Worm (Caenorhabditis elegans) whole organism, young adult: ENCODE results near the gene C16C8.7.

Experiments
- B0019.2 ChIP-seq: fragments of 200-800 bp; sonication (Bioruptor generic); conservative IDR thresholded peaks from 2 replicates; pipeline ENCODE4 v1.3.6; 2022; ENCODE audit warnings: missing genetic modification reagents, missing genetic modification characterization, missing compliant biosample characterization
- B0336.3 ChIP-seq: fragments of 200-800 bp; sonication (Bioruptor generic); IDR thresholded peaks from 2 replicates; pipeline ENCODE4 v1.3.6; 2022; ENCODE audit warnings: missing genetic modification characterization, missing compliant biosample characterization
- F22D6.2 ChIP-seq: sonication (generic microtip); optimal IDR thresholded peaks from 2 replicates; lab custom pipeline; 2016; ENCODE audit warnings: mild to moderate bottlenecking, missing genetic modification characterization, missing compliant biosample characterization
- F33H1.4 ChIP-seq: fragments of 200-800 bp; sonication (Bioruptor generic); IDR thresholded peaks from 2 replicates; pipeline ENCODE4 v1.3.6; 2022; ENCODE audit warnings: missing genetic modification reagents, missing genetic modification characterization, missing compliant biosample characterization
- F37B4.10 ChIP-seq: fragments of 200-800 bp; sonication (Bioruptor generic); IDR thresholded peaks from 2 replicates; pipeline ENCODE4 v1.3.6; 2022; ENCODE audit warnings: missing genetic modification characterization, missing compliant biosample characterization
- F39B2.1 ChIP-seq: fragments of 200-800 bp; sonication (Bioruptor generic); IDR thresholded peaks from 2 replicates; pipeline ENCODE4 v1.3.6; 2022; ENCODE audit warnings: missing genetic modification reagents, missing genetic modification characterization, missing compliant biosample characterization
- F49E8.2 ChIP-seq: sonication (generic microtip); optimal IDR thresholded peaks from 3 replicates; lab custom pipeline; 2017; ENCODE audit warnings: missing genetic modification characterization, mild to moderate bottlenecking, missing compliant biosample characterization, antibody characterized with exemption, moderate library complexity; ENCODE audit not compliant: insufficient read depth
- F57C9.4 ChIP-seq: sonication (generic microtip); optimal IDR thresholded peaks from 2 replicates; lab custom pipeline; 2017; ENCODE audit warnings: mild to moderate bottlenecking, missing genetic modification characterization, missing compliant biosample characterization
- K11D2.4 ChIP-seq: fragments of 200-800 bp; sonication (Bioruptor generic); IDR thresholded peaks from 2 replicates; pipeline ENCODE4 v1.3.6; 2022; ENCODE audit warnings: missing genetic modification reagents, missing genetic modification characterization, missing compliant biosample characterization
- Y67H2A.10 ChIP-seq: fragments of 200-800 bp; sonication (Bioruptor generic); conservative IDR thresholded peaks from 2 replicates; pipeline ENCODE4 v1.3.6; 2022; ENCODE audit warnings: missing genetic modification reagents, missing genetic modification characterization, missing compliant biosample characterization
- aptf-2 ChIP-seq: fragments of 200-800 bp; sonication (Bioruptor generic); conservative IDR thresholded peaks from 2 replicates; pipeline ENCODE4 v1.3.6; 2022; ENCODE audit warnings: missing genetic modification reagents, missing genetic modification characterization, missing compliant biosample characterization
- athp-1 ChIP-seq: sonication (generic microtip); optimal IDR thresholded peaks from 2 replicates; lab custom pipeline; 2017; ENCODE audit warnings: mild to moderate bottlenecking, missing genetic modification characterization, missing compliant biosample characterization
- attf-3 ChIP-seq: fragments of 200-800 bp; sonication (Bioruptor generic); conservative IDR thresholded peaks from 2 replicates; pipeline ENCODE4 v1.3.6; 2022; ENCODE audit warnings: missing genetic modification reagents, missing genetic modification characterization, missing compliant biosample characterization
- bed-2 ChIP-seq: fragments of 200-800 bp; sonication (Bioruptor generic); IDR thresholded peaks from 2 replicates; pipeline ENCODE4 v1.3.6; 2022; ENCODE audit warnings: missing genetic modification reagents, missing genetic modification characterization, missing compliant biosample characterization
- cebp-1 ChIP-seq, 2 experiments: fragments of 200-800 bp in 1 of 2; sonication (Bioruptor generic) in 1 of 2; sonication (generic microtip) in 1 of 2; IDR thresholded peaks in 1 of 2; optimal IDR thresholded peaks in 1 of 2; 2 replicates each; pipeline versions ENCODE4 v1.3.6 to Lab custom; 2017 to 2022; ENCODE audit warnings: missing compliant biosample characterization in 2 of 2, missing genetic modification characterization in 2 of 2, mild to moderate bottlenecking in 1 of 2, missing genetic modification reagents in 1 of 2, moderate library complexity in 1 of 2
- cebp-2 ChIP-seq: fragments of 200-800 bp; sonication (Bioruptor generic); IDR thresholded peaks from 2 replicates; pipeline ENCODE4 v1.3.6; 2022; ENCODE audit warnings: missing genetic modification characterization, missing compliant biosample characterization
- ceh-100 ChIP-seq: fragments of 200-800 bp; sonication (Bioruptor generic); IDR thresholded peaks from 2 replicates; pipeline ENCODE4 v1.3.6; 2022; ENCODE audit warnings: missing genetic modification reagents, missing genetic modification characterization, missing compliant biosample characterization
- ceh-27 ChIP-seq: fragments of 200-800 bp; sonication (Bioruptor generic); optimal IDR thresholded peaks from 2 replicates; lab custom pipeline; 2018; ENCODE audit warnings: mild to moderate bottlenecking, missing genetic modification characterization, moderate library complexity, missing compliant biosample characterization
- ceh-40 ChIP-seq: fragments of 200-800 bp; sonication (Bioruptor generic); IDR thresholded peaks from 2 replicates; pipeline ENCODE4 v1.3.6; 2022; ENCODE audit warnings: missing genetic modification characterization, missing compliant biosample characterization
- die-1 ChIP-seq: sonication (generic microtip); optimal IDR thresholded peaks from 2 replicates; lab custom pipeline; 2016; ENCODE audit warnings: missing genotype, mild to moderate bottlenecking, missing genetic modification characterization, missing compliant biosample characterization
- dpff-1 ChIP-seq: sonication (generic microtip); optimal IDR thresholded peaks from 2 replicates; lab custom pipeline; 2017; ENCODE audit warnings: mild to moderate bottlenecking, missing genetic modification characterization, missing compliant biosample characterization
- dpl-1 ChIP-seq: fragments of 150-350 bp; optimal IDR thresholded peaks from 2 replicates; lab custom pipeline; 2014; ENCODE audit warnings: missing biosample characterization, missing genetic modification reagents, missing genetic modification characterization
- egrh-3 ChIP-seq: fragments of 200-800 bp; sonication (Bioruptor generic); IDR thresholded peaks from 2 replicates; pipeline ENCODE4 v1.3.6; 2022; ENCODE audit warnings: missing genetic modification reagents, missing genetic modification characterization, missing compliant biosample characterization
- fkh-3 ChIP-seq: sonication (generic microtip); optimal IDR thresholded peaks from 2 replicates; lab custom pipeline; 2016; ENCODE audit warnings: mild to moderate bottlenecking, missing genetic modification characterization, missing compliant biosample characterization
- hlh-12 ChIP-seq: sonication (generic microtip); optimal IDR thresholded peaks from 2 replicates; lab custom pipeline; 2016; ENCODE audit warnings: missing genetic modification characterization, missing compliant biosample characterization
- hlh-26 ChIP-seq: fragments of 200-800 bp; sonication (Bioruptor generic); conservative IDR thresholded peaks from 2 replicates; pipeline ENCODE4 v1.3.6; 2022; ENCODE audit warnings: missing genetic modification reagents, missing genetic modification characterization, missing compliant biosample characterization
- hmg-20 ChIP-seq: fragments of 200-800 bp; sonication (Bioruptor generic); IDR thresholded peaks from 2 replicates; pipeline ENCODE4 v1.3.6; 2022; ENCODE audit warnings: missing genetic modification reagents, missing genetic modification characterization, missing compliant biosample characterization
- lag-1 ChIP-seq: fragments of 200-800 bp; sonication (Bioruptor generic); IDR thresholded peaks from 2 replicates; pipeline ENCODE4 v1.3.6; 2022; ENCODE audit warnings: missing genetic modification reagents, missing genetic modification characterization, missing compliant biosample characterization
- let-526 ChIP-seq: fragments of 200-800 bp; sonication (Bioruptor generic); IDR thresholded peaks from 2 replicates; pipeline ENCODE4 v1.3.6; 2022; ENCODE audit warnings: missing genetic modification reagents, missing genetic modification characterization, missing compliant biosample characterization
- lin-35 ChIP-seq, 3 experiments: fragments of 150-350 bp in 2 of 3; sonication (generic microtip) in 1 of 3; optimal IDR thresholded peaks; 2 replicates each; lab custom pipeline; 2014 to 2018; ENCODE audit warnings: missing biosample characterization in 3 of 3, missing genetic modification characterization in 3 of 3, missing genetic modification reagents in 3 of 3
- lir-1 ChIP-seq: fragments of 200-800 bp; sonication (Bioruptor generic); conservative IDR thresholded peaks from 2 replicates; pipeline ENCODE4 v1.3.6; 2022; ENCODE audit warnings: missing genetic modification reagents, missing genetic modification characterization, missing compliant biosample characterization
- madf-3 ChIP-seq: fragments of 200-800 bp; sonication (Bioruptor generic); IDR thresholded peaks from 2 replicates; pipeline ENCODE4 v1.3.6; 2022; ENCODE audit warnings: missing genetic modification reagents, missing genetic modification characterization, missing compliant biosample characterization
- madf-8 ChIP-seq: fragments of 200-800 bp; sonication (Bioruptor generic); conservative IDR thresholded peaks from 2 replicates; pipeline ENCODE4 v1.3.6; 2022; ENCODE audit warnings: missing genetic modification reagents, missing genetic modification characterization, missing compliant biosample characterization
- mcd-1 ChIP-seq: fragments of 200-800 bp; sonication (Bioruptor generic); IDR thresholded peaks from 2 replicates; pipeline ENCODE4 v1.3.6; 2022; ENCODE audit warnings: missing genetic modification reagents, missing genetic modification characterization, missing compliant biosample characterization
- mel-28 ChIP-seq: sonication (generic microtip); optimal IDR thresholded peaks from 2 replicates; lab custom pipeline; 2016; ENCODE audit warnings: borderline replicate concordance, mild to moderate bottlenecking, missing genetic modification characterization, missing compliant biosample characterization
- nhr-179 ChIP-seq: sonication (generic microtip); optimal IDR thresholded peaks from 2 replicates; lab custom pipeline; 2016; ENCODE audit warnings: mild to moderate bottlenecking, missing genetic modification characterization, missing compliant biosample characterization
- pbrm-1 ChIP-seq: fragments of 200-800 bp; sonication (Bioruptor generic); IDR thresholded peaks from 2 replicates; pipeline ENCODE4 v1.3.6; 2022; ENCODE audit warnings: missing genetic modification reagents, missing genetic modification characterization, missing compliant biosample characterization
- repo-1 ChIP-seq: sonication (generic microtip); optimal IDR thresholded peaks from 2 replicates; lab custom pipeline; 2017; ENCODE audit warnings: mild to moderate bottlenecking, missing genetic modification characterization, missing compliant biosample characterization
- rpc-1 ChIP-seq, 2 experiments: fragments of 150-350 bp in 1 of 2; sonication (generic microtip) in 1 of 2; optimal IDR thresholded peaks; 2 replicates each; lab custom pipeline; 2014 to 2018; ENCODE audit warnings: missing biosample characterization in 1 of 2, missing genetic modification characterization in 1 of 2, missing genetic modification reagents in 1 of 2, missing genotype in 1 of 2
- sdz-38 ChIP-seq: sonication (generic microtip); optimal IDR thresholded peaks from 2 replicates; lab custom pipeline; 2016; ENCODE audit warnings: missing genotype, missing genetic modification characterization, missing compliant biosample characterization
- sea-2 ChIP-seq: fragments of 200-800 bp; sonication (Bioruptor generic); IDR thresholded peaks from 2 replicates; pipeline ENCODE4 v1.3.6; 2022; ENCODE audit warnings: missing genetic modification characterization, missing compliant biosample characterization
- snpc-1.3 ChIP-seq: sonication (generic microtip); optimal IDR thresholded peaks from 2 replicates; lab custom pipeline; 2017; ENCODE audit warnings: missing genetic modification characterization, mild to moderate bottlenecking, missing compliant biosample characterization, antibody characterized with exemption, moderate library complexity, missing genotype, missing genetic modification reagents; ENCODE audit not compliant: insufficient read depth
- tbx-9 ChIP-seq: sonication (generic microtip); optimal IDR thresholded peaks from 2 replicates; lab custom pipeline; 2016; ENCODE audit warnings: borderline replicate concordance, missing genetic modification characterization, inconsistent platforms, missing compliant biosample characterization
- tlf-1 ChIP-seq: fragments of 200-800 bp; sonication (Bioruptor generic); optimal IDR thresholded peaks from 2 replicates; lab custom pipeline; 2018; ENCODE audit warnings: mild to moderate bottlenecking, missing genetic modification characterization, missing compliant biosample characterization
- zim-3 ChIP-seq: sonication (generic microtip); optimal IDR thresholded peaks from 2 replicates; lab custom pipeline; 2017; ENCODE audit warnings: mild to moderate bottlenecking, missing genetic modification characterization, moderate library complexity, missing compliant biosample characterization
- ztf-18 ChIP-seq: sonication (generic microtip); optimal IDR thresholded peaks from 2 replicates; lab custom pipeline; 2016; ENCODE audit warnings: missing genotype, mild to moderate bottlenecking, missing genetic modification characterization, missing compliant biosample characterization

Gene C16C8.7

DNA sequence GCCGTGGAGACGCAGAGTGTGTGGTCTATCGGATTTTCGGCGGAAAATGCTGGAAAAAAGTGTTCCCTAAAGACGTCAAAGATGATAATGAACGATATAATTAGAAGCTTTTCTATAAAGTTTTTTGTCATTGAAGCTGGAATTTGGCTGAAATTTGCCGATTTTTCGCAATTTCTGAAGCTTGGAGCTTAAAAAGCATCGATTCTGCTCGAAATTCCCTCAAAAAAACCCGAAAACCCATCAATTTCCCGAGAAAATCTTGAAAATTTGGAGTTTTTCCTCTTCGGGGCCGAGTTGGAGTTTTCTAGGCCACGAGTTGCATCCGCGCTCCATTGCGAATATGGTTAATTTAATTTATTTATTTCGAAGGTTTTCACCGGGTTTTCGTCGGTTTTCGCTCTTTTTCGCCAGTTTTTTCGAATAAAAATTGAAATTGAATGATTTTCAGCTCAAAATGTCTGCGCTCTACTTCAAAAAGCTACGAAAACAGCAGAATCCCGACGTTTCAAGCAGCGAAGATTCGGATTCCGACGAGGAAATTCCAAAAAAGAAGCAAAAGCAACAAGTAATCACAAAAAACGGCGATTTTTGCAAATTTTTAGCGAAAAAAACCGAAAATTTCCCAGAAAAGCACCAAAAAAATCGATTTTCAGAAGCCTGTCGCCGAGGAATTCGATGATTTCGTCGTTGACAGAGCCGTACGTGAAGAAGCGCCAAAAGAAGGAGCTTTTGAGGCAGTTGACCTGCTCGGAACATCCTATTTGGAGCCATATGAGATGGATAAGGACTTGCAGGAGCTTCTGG is 42.8 kb upstream of the C16C8.7 start, which contains the start of the genes col-71 and Y49F6B.2 (continued):
- no peak for TF ChIP-seq F39B2.1 (GFP tag; lab: Robert Waterston, UW)
- peak; percentile 72 for TF ChIP-seq ceh-27 (GFP tag; lab: Kevin White, UChicago)
- TF ChIP-seq F37B4.10 (GFP tag; lab: Robert Waterston, UW): no peak
- TF ChIP-seq dpff-1: no peak
- TF ChIP-seq mcd-1 (GFP tag; lab: Robert Waterston, UW): peak; percentile 98
- TF ChIP-seq repo-1: no peak
- TF ChIP-seq hlh-26 (GFP tag; lab: Robert Waterston, UW): no peak
- peak; percentile 26 for TF ChIP-seq F22D6.2 (tag; lab: Kevin White, UChicago)
- TF ChIP-seq aptf-2 (GFP tag; lab: Robert Waterston, UW): 0 out of 2 replicates have a peak, but pooled peaks have one; percentile 22
- no peak for TF ChIP-seq rpc-1 (optimal IDR thresholded peaks at IDR 0.05; lab: Kevin White, UChicago)
- no peak for TF ChIP-seq rpc-1 (tag; optimal IDR thresholded peaks at IDR 0.05; lab: Kevin White, UChicago)
- TF ChIP-seq lin-35 (GFP tag; optimal IDR thresholded peaks at IDR 0.05; lab: Kevin White, UChicago): peak in 2 of 3 experiments; percentile 21 to 67
- TF ChIP-seq cebp-2 (GFP tag; lab: Robert Waterston, UW): no peak
- TF ChIP-seq snpc-1.3 (tag; lab: Kevin White, UChicago): no peak
- peak; percentile 54 for TF ChIP-seq F33H1.4 (GFP tag; lab: Robert Waterston, UW)
- TF ChIP-seq madf-8 (GFP tag; lab: Robert Waterston, UW): peak; percentile 28; the same call in 1 of the 2 replicates
- no peak for TF ChIP-seq sdz-38 (tag; lab: Kevin White, UChicago)
- TF ChIP-seq hmg-20 (GFP tag; lab: Robert Waterston, UW): 0 out of 2 replicates have a peak, but pooled peaks have one; percentile 7
- TF ChIP-seq madf-3: no peak
- TF ChIP-seq athp-1: peak; percentile 58
- peak; percentile 68; the same call in 1 of the 2 replicates for TF ChIP-seq lir-1 (GFP tag; lab: Robert Waterston, UW)
- TF ChIP-seq ceh-100 (GFP tag; lab: Robert Waterston, UW): peak; percentile 39
- TF ChIP-seq dpl-1: no peak
- TF ChIP-seq lag-1 (GFP tag; lab: Robert Waterston, UW): no peak
- no peak for TF ChIP-seq mel-28
- TF ChIP-seq B0336.3 (GFP tag; lab: Robert Waterston, UW): no peak; the same call in 1 of the 2 replicates
- no peak for TF ChIP-seq nhr-179 (tag; lab: Kevin White, UChicago)
- TF ChIP-seq K11D2.4 (GFP tag; lab: Robert Waterston, UW): peak; percentile 69; the same call in 1 of the 2 replicates
- TF ChIP-seq fkh-3 (tag; lab: Kevin White, UChicago): no peak
- peak; percentile 18 for TF ChIP-seq tlf-1
- TF ChIP-seq let-526 (GFP tag; lab: Robert Waterston, UW): 0 out of 2 replicates have a peak, but pooled peaks have one; percentile 8
- TF ChIP-seq egrh-3 (GFP tag; lab: Robert Waterston, UW): 0 out of 2 replicates have a peak, but pooled peaks have one; percentile 30
- no peak for TF ChIP-seq die-1 (tag; lab: Kevin White, UChicago)
- no peak for TF ChIP-seq ceh-40 (GFP tag; lab: Robert Waterston, UW)
- TF ChIP-seq zim-3: no peak
- TF ChIP-seq hlh-12 (tag; lab: Kevin White, UChicago): no peak
- TF ChIP-seq bed-2 (GFP tag; lab: Robert Waterston, UW): peak; percentile 59; the same call in 1 of the 2 replicates
- TF ChIP-seq sea-2 (GFP tag; lab: Robert Waterston, UW): no peak
- no peak for TF ChIP-seq F49E8.2 (tag; lab: Kevin White, UChicago)
- TF ChIP-seq ztf-18 (tag; lab: Kevin White, UChicago): no peak
- TF ChIP-seq cebp-1 (GFP tag; IDR thresholded peaks at IDR 0.05; lab: Robert Waterston, UW): no peak
- peak; percentile 53 for TF ChIP-seq cebp-1 (tag; optimal IDR thresholded peaks at IDR 0.05; lab: Kevin White, UChicago)
- 0 out of 2 replicates have a peak, but pooled peaks have one; percentile 50 for TF ChIP-seq Y67H2A.10 (GFP tag; lab: Robert Waterston, UW)
- TF ChIP-seq B0019.2 (GFP tag; lab: Robert Waterston, UW): no peak
- TF ChIP-seq attf-3: peak; percentile 69
- TF ChIP-seq F57C9.4 (tag; lab: Kevin White, UChicago): no peak
- peak; percentile 58; the same call in 1 of the 2 replicates for TF ChIP-seq pbrm-1
- no peak for TF ChIP-seq tbx-9 (tag; lab: Kevin White, UChicago)
